Fruit fly (Drosophila melanogaster) whole organism, embryonic: ENCODE measurements around the gene hop.
A peak's percentile ranks its signal among the peaks of the same experiment; 100 is the strongest.

Experiments
- Atf6 ChIP-seq: fragments of 200-800 bp; sonication (Bioruptor generic); IDR thresholded peaks from 2 replicates; pipeline ENCODE4 v1.3.6; 2022; ENCODE audit warnings: missing biosample characterization, missing genetic modification characterization
- Blimp-1 ChIP-seq: fragments of 200-800 bp; sonication (Bioruptor generic); optimal IDR thresholded peaks from 3 replicates; lab custom pipeline; 2018; ENCODE audit warnings: missing biosample characterization, missing genetic modification characterization, mild to moderate bottlenecking, moderate library complexity, missing genetic modification reagents
- CG10267 ChIP-seq: fragments of 200-800 bp; sonication (Bioruptor generic); optimal IDR thresholded peaks from 2 replicates; lab custom pipeline; 2018; ENCODE audit warnings: missing biosample characterization, mild to moderate bottlenecking, missing genetic modification characterization, moderate library complexity
- CG10565 ChIP-seq: fragments of 200-800 bp; sonication (Bioruptor generic); optimal IDR thresholded peaks from 3 replicates; lab custom pipeline; 2016; ENCODE audit warnings: missing biosample characterization, mild to moderate bottlenecking, missing genetic modification characterization
- CG10959 ChIP-seq: fragments of 200-800 bp; sonication (Bioruptor generic); IDR thresholded peaks from 2 replicates; pipeline ENCODE4 v1.3.6; 2022; ENCODE audit warnings: missing biosample characterization, missing genetic modification characterization
- CG12155 ChIP-seq: fragments of 200-800 bp; sonication (Bioruptor generic); optimal IDR thresholded peaks from 3 replicates; lab custom pipeline; 2016; ENCODE audit warnings: missing biosample characterization, missing genetic modification characterization
- CG12659 ChIP-seq: fragments of 200-800 bp; sonication (Bioruptor generic); optimal IDR thresholded peaks from 3 replicates; lab custom pipeline; 2017; ENCODE audit warnings: mild to moderate bottlenecking, missing biosample characterization, missing genetic modification reagents, missing genetic modification characterization
- CG1602 ChIP-seq: fragments of 200-800 bp; sonication (Bioruptor generic); optimal IDR thresholded peaks from 3 replicates; lab custom pipeline; 2016; ENCODE audit warnings: missing biosample characterization, missing genetic modification characterization
- CG3163 ChIP-seq: fragments of 200-800 bp; sonication (Bioruptor generic); optimal IDR thresholded peaks from 3 replicates; lab custom pipeline; 2016; ENCODE audit warnings: missing biosample characterization, missing genetic modification characterization
- CG3726 ChIP-seq: fragments of 200-800 bp; sonication (Bioruptor generic); IDR thresholded peaks from 3 replicates; pipeline ENCODE4, ENCODE4 v1.3.6; 2022; ENCODE audit warnings: missing biosample characterization, missing genetic modification characterization
- CG4730 ChIP-seq: fragments of 200-800 bp; sonication (Bioruptor generic); IDR thresholded peaks from 2 replicates; pipeline ENCODE4 v1.3.6; 2022; ENCODE audit warnings: missing biosample characterization, missing genetic modification characterization
- CG6854 ChIP-seq: fragments of 200-800 bp; sonication (Bioruptor generic); optimal IDR thresholded peaks from 3 replicates; lab custom pipeline; 2017; ENCODE audit warnings: missing biosample characterization, mild to moderate bottlenecking, missing genetic modification characterization
- Camta ChIP-seq: fragments of 200-800 bp; sonication (Bioruptor generic); optimal IDR thresholded peaks from 2 replicates; lab custom pipeline; 2016; ENCODE audit warnings: missing biosample characterization, missing genetic modification characterization
- CkIIα-i1 ChIP-seq: fragments of 200-800 bp; sonication (Bioruptor generic); IDR thresholded peaks from 2 replicates; pipeline ENCODE4 v1.3.6; 2022; ENCODE audit warnings: missing biosample characterization, missing genetic modification characterization
- Deaf1 ChIP-seq: fragments of 200-800 bp; optimal IDR thresholded peaks from 3 replicates; lab custom pipeline; 2019; ENCODE audit warnings: missing biosample characterization, mild to moderate bottlenecking, missing genetic modification characterization, moderate library complexity
- Dref ChIP-seq: fragments of 200-800 bp; sonication (Bioruptor generic); IDR thresholded peaks from 2 replicates; pipeline ENCODE4 v1.3.6; 2022; ENCODE audit warnings: missing biosample characterization, missing genetic modification characterization
- Drgx ChIP-seq: fragments of 200-800 bp; sonication (Bioruptor generic); IDR thresholded peaks from 2 replicates; pipeline ENCODE4 v1.3.6; 2022; ENCODE audit warnings: missing biosample characterization, missing genetic modification characterization
- HLHmδ ChIP-seq: fragments of 200-800 bp; sonication (Bioruptor generic); optimal IDR thresholded peaks from 2 replicates; lab custom pipeline; 2018; ENCODE audit warnings: missing biosample characterization, mild to moderate bottlenecking, missing genetic modification characterization, moderate library complexity
- Hr3 ChIP-seq: fragments of 200-800 bp; sonication (Bioruptor generic); optimal IDR thresholded peaks from 3 replicates; lab custom pipeline; 2016; ENCODE audit warnings: missing biosample characterization, missing genetic modification characterization
- Jarid2 ChIP-seq: fragments of 200-800 bp; sonication (Bioruptor generic); optimal IDR thresholded peaks from 3 replicates; lab custom pipeline; 2017; ENCODE audit warnings: mild to moderate bottlenecking, missing biosample characterization, missing genetic modification reagents, missing genetic modification characterization
- Max ChIP-seq: fragments of 200-800 bp; sonication (Bioruptor generic); optimal IDR thresholded peaks from 2 replicates; lab custom pipeline; 2016; ENCODE audit warnings: missing biosample characterization, mild to moderate bottlenecking, missing genetic modification characterization
- Side ChIP-seq: fragments of 200-800 bp; sonication (Bioruptor generic); optimal IDR thresholded peaks from 2 replicates; lab custom pipeline; 2016; ENCODE audit warnings: missing biosample characterization, missing genetic modification characterization
- Six4 ChIP-seq: fragments of 200-800 bp; sonication (Bioruptor generic); optimal IDR thresholded peaks from 2 replicates; lab custom pipeline; 2016; ENCODE audit warnings: missing biosample characterization, missing genetic modification characterization
- Spps ChIP-seq: fragments of 200-800 bp; sonication (Bioruptor generic); optimal IDR thresholded peaks from 2 replicates; lab custom pipeline; 2018; ENCODE audit warnings: missing biosample characterization, mild to moderate bottlenecking, missing genetic modification characterization
- br ChIP-seq: fragments of >200 bp; optimal IDR thresholded peaks from 2 replicates; lab custom pipeline; 2017
- cato ChIP-seq: fragments of 200-800 bp; sonication (Bioruptor generic); optimal IDR thresholded peaks from 2 replicates; lab custom pipeline; 2016; ENCODE audit warnings: missing biosample characterization, missing genetic modification characterization, borderline replicate concordance
- chinmo ChIP-seq: fragments of 200-800 bp; sonication (Bioruptor generic); IDR thresholded peaks from 4 replicates; pipeline ENCODE4 v1.3.6; 2022; ENCODE audit warnings: missing biosample characterization, missing genetic modification characterization; ENCODE audit not compliant: partially characterized antibody
- dan ChIP-seq: fragments of 200-800 bp; sonication (Bioruptor generic); IDR thresholded peaks from 2 replicates; pipeline ENCODE4 v1.3.6; 2022; ENCODE audit warnings: missing biosample characterization, missing genetic modification characterization
- en ChIP-seq: fragments of 200-800 bp; sonication (Bioruptor generic); optimal IDR thresholded peaks from 2 replicates; lab custom pipeline; 2016; ENCODE audit warnings: missing biosample characterization, missing genetic modification characterization
- ewg ChIP-seq: fragments of 200-800 bp; sonication (Bioruptor generic); optimal IDR thresholded peaks from 3 replicates; lab custom pipeline; 2017; ENCODE audit warnings: mild to moderate bottlenecking, missing biosample characterization, missing genetic modification reagents, missing genetic modification characterization
- exex ChIP-seq: fragments of 200-800 bp; sonication (Bioruptor generic); optimal IDR thresholded peaks from 4 replicates; lab custom pipeline; 2018; ENCODE audit warnings: missing biosample characterization, mild to moderate bottlenecking, missing genetic modification characterization, moderate library complexity
- fd64A ChIP-seq: fragments of 200-800 bp; sonication (Bioruptor generic); optimal IDR thresholded peaks from 3 replicates; lab custom pipeline; 2018; ENCODE audit warnings: missing biosample characterization, mild to moderate bottlenecking, missing genetic modification characterization
- ftz-f1 ChIP-seq: fragments of 200-800 bp; sonication (Bioruptor generic); optimal IDR thresholded peaks from 2 replicates; lab custom pipeline; 2016; ENCODE audit warnings: missing biosample characterization, missing genetic modification characterization
- gsb-n ChIP-seq: fragments of 200-800 bp; sonication (Bioruptor generic); optimal IDR thresholded peaks from 3 replicates; lab custom pipeline; 2018; ENCODE audit warnings: missing biosample characterization, mild to moderate bottlenecking, missing genetic modification characterization
- hb ChIP-seq: fragments of 200-800 bp; sonication (Bioruptor generic); IDR thresholded peaks from 3 replicates; pipeline ENCODE4 v1.3.6; 2022; ENCODE audit warnings: missing biosample characterization, missing genetic modification characterization; ENCODE audit not compliant: partially characterized antibody
- hth ChIP-seq: fragments of >200 bp; optimal IDR thresholded peaks from 2 replicates; lab custom pipeline; 2017; ENCODE audit warnings: inconsistent platforms
- inv ChIP-seq: fragments of 200-800 bp; sonication (Bioruptor generic); IDR thresholded peaks from 2 replicates; pipeline ENCODE4 v1.3.6; 2022; ENCODE audit warnings: missing biosample characterization, missing genetic modification characterization; ENCODE audit not compliant: partially characterized antibody
- maf-S ChIP-seq: fragments of 200-800 bp; sonication (Bioruptor generic); optimal IDR thresholded peaks from 2 replicates; lab custom pipeline; 2016; ENCODE audit warnings: missing biosample characterization, missing genetic modification characterization
- mld ChIP-seq: fragments of 200-800 bp; sonication (Bioruptor generic); IDR thresholded peaks from 3 replicates; pipeline ENCODE4 v1.3.6; 2022; ENCODE audit warnings: missing biosample characterization, missing genetic modification characterization; ENCODE audit not compliant: partially characterized antibody
- pho ChIP-seq: fragments of 200-800 bp; sonication (Bioruptor generic); optimal IDR thresholded peaks from 2 replicates; lab custom pipeline; 2016; ENCODE audit warnings: missing biosample characterization, missing genetic modification characterization
- run ChIP-seq: fragments of 200-800 bp; sonication (Bioruptor generic); optimal IDR thresholded peaks from 3 replicates; lab custom pipeline; 2018; ENCODE audit warnings: missing biosample characterization, mild to moderate bottlenecking, missing genetic modification characterization
- scrt ChIP-seq: fragments of 200-800 bp; sonication (Bioruptor generic); optimal IDR thresholded peaks from 2 replicates; lab custom pipeline; 2018; ENCODE audit warnings: missing biosample characterization, mild to moderate bottlenecking, missing genetic modification characterization, moderate library complexity
- seq ChIP-seq: fragments of 200-800 bp; sonication (Bioruptor generic); IDR thresholded peaks from 2 replicates; pipeline ENCODE4 v1.3.6; 2022; ENCODE audit warnings: missing biosample characterization, missing genetic modification characterization
- sima ChIP-seq: fragments of 200-800 bp; sonication (Bioruptor generic); optimal IDR thresholded peaks from 2 replicates; lab custom pipeline; 2016; ENCODE audit warnings: missing biosample characterization, missing genetic modification characterization
- so ChIP-seq: fragments of 200-800 bp; sonication (Bioruptor generic); IDR thresholded peaks from 3 replicates; pipeline ENCODE4 v1.3.6; 2022; ENCODE audit warnings: missing biosample characterization, missing genetic modification characterization
- sob ChIP-seq: fragments of 200-800 bp; sonication (Bioruptor generic); IDR thresholded peaks from 2 replicates; pipeline ENCODE4 v1.3.6; 2022; ENCODE audit warnings: missing biosample characterization, missing genetic modification characterization
- sug ChIP-seq: fragments of 200-800 bp; optimal IDR thresholded peaks from 2 replicates; lab custom pipeline; 2019; ENCODE audit warnings: missing biosample characterization, mild to moderate bottlenecking, missing genetic modification characterization, moderate library complexity
- tup ChIP-seq: fragments of 200-800 bp; sonication (Bioruptor generic); optimal IDR thresholded peaks from 2 replicates; lab custom pipeline; 2016; ENCODE audit warnings: missing biosample characterization, mild to moderate bottlenecking, missing genetic modification characterization, moderate library complexity
- unc-4 ChIP-seq: fragments of 200-800 bp; sonication (Bioruptor generic); IDR thresholded peaks from 2 replicates; pipeline ENCODE4 v1.3.6; 2022; ENCODE audit warnings: missing biosample characterization, missing genetic modification characterization; ENCODE audit not compliant: partially characterized antibody

hop gene

DNA sequence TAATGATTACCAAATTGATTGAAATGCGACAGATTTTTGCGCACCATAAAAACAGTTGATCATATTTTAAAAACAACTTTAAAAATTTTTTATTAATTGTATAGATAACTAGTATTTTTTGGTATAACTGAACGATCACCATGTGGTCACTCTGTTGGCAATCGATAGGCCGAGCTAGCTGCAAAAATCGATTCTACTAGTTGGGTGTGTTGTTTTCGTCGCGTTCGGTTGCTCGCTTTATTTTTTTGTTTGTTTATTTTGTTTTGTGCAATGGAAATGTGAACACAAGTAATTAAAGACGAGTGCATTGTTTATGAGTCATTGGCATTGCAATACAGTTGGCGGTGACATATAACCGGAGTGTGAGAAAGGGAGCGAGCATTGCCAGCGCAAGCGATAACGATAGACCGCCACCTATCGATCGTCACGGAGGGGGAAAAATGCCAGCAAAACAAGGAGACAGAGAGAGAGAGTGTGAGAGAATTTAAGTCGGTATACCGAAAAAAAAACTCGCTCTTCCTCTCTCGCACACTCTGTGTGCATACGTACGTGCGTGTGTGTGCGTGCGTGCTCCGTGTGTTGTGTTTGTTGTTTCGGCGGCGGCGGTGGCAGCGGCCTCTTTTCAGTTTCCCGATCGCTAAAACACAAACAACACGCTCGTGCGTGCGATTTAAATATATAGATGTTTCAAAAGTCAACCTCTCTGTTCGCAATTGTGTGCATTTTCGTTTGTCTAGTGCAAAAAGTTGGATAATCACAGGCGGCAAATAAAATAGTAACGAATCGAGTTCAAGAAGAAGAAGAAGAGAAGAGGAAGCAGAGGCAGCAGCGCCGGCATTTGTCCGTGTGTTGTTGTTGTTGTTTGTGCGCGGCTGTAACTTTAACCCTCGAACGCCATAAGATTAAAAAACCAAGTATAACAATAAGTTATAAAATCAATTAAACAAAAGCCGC lies 21.9 kb upstream of the hop start (continued):
- TF ChIP-seq CkIIα-i1 (GFP tag; lab: Robert Waterston, UW) (no peak), cato (GFP tag; lab: Kevin White, UChicago) (no peak), Six4 (GFP tag; lab: Kevin White, UChicago) (no peak), unc-4 (GFP tag; lab: Robert Waterston, UW) (peak; percentile 62), pho (no peak), Atf6 (GFP tag; lab: Robert Waterston, UW) (no peak), en (no peak), CG6854 (no peak), CG4730 (GFP tag; lab: Robert Waterston, UW) (no peak), maf-S (no peak), fd64A (no peak), sug (tag; lab: Kevin White, UChicago) (no peak), CG3726 (GFP tag; lab: Robert Waterston, UW) (no peak), dan (GFP tag; lab: Robert Waterston, UW) (no peak), HLHmδ (GFP tag; lab: Kevin White, UChicago) (no peak), Spps (tag; lab: Kevin White, UChicago) (no peak), mld (peak; percentile 65; the same call in 1 of the 3 replicates), CG12155 (GFP tag; lab: Kevin White, UChicago) (no peak), inv (GFP tag; lab: Robert Waterston, UW) (peak; percentile 70), Camta (no peak), tup (no peak), Hr3 (GFP tag; lab: Kevin White, UChicago) (no peak), chinmo (peak; percentile 65; the same call in 3 of the 4 replicates), Side (no peak), Jarid2 (peak; percentile 58), sob (GFP tag; lab: Robert Waterston, UW) (no peak), gsb-n (tag; lab: Kevin White, UChicago) (no peak), hb (GFP tag; lab: Robert Waterston, UW) (peak; percentile 86; the same call in 2 of the 3 replicates), Drgx (no peak), so (0 out of 3 replicates have a peak, but pooled peaks have one; percentile 30), Blimp-1 (no peak), CG10565 (GFP tag; lab: Kevin White, UChicago) (no peak), Max (no peak), CG10959 (GFP tag; lab: Robert Waterston, UW) (no peak), CG12659 (GFP tag; lab: Kevin White, UChicago) (peak; percentile 63), CG3163 (no peak), exex (tag; lab: Kevin White, UChicago) (no peak), Deaf1 (tag; lab: Kevin White, UChicago) (peak; percentile 44), ewg (no peak), hth (lab: Kevin White, UChicago) (no peak), scrt (GFP tag; lab: Kevin White, UChicago) (no peak), ftz-f1 (GFP tag; lab: Kevin White, UChicago) (no peak), run (no peak), CG1602 (GFP tag; lab: Kevin White, UChicago) (no peak), br (lab: Kevin White, UChicago) (no peak), CG10267 (tag; lab: Kevin White, UChicago) (peak; percentile 17), seq (GFP tag; lab: Robert Waterston, UW) (no peak), sima (no peak), Dref (peak; percentile 65)
